Worm (Caenorhabditis elegans): ENCODE results near the gene col-172.

- no peak for TF ChIP-seq pax-1 (tag; optimal IDR thresholded peaks at IDR 0.05)
- TF ChIP-seq hlh-15 (tag; optimal IDR thresholded peaks at IDR 0.05): no peak
- TF ChIP-seq F13H6.1 (tag; optimal IDR thresholded peaks at IDR 0.05): no peak
- no peak for TF ChIP-seq nhr-232 (tag; optimal IDR thresholded peaks at IDR 0.05)
- TF ChIP-seq unc-42 (tag; optimal IDR thresholded peaks at IDR 0.05): no peak
- TF ChIP-seq ceh-31 (tag; optimal IDR thresholded peaks at IDR 0.05): no peak
- TF ChIP-seq ceh-24 (tag; optimal IDR thresholded peaks at IDR 0.05): no peak
Observed at ce11 chrX:6637933-6638332, 34.7 kb upstream of the col-172 start.

Data from whole organism, late embryonic.